Fruit fly (Drosophila melanogaster) whole organism, embryonic: Measurements from ENCODE around the gene ab.

Source experiments
- Atf3 ChIP-seq: fragments of 200-800 bp; sonication (Bioruptor generic); optimal IDR thresholded peaks from 3 replicates; lab custom pipeline; 2016; ENCODE audit warnings: missing biosample characterization, missing genetic modification characterization
- BEAF-32 ChIP-seq: fragments of 200-800 bp; sonication (Bioruptor generic); optimal IDR thresholded peaks from 3 replicates; lab custom pipeline; 2017; ENCODE audit warnings: missing biosample characterization, missing genetic modification characterization, mild to moderate bottlenecking, moderate library complexity, missing genetic modification reagents
- Bgb ChIP-seq: fragments of 200-800 bp; sonication (Bioruptor generic); IDR thresholded peaks from 2 replicates; pipeline ENCODE4 v1.3.6; 2022; ENCODE audit warnings: missing biosample characterization, missing genetic modification characterization; ENCODE audit not compliant: partially characterized antibody
- CG11093 ChIP-seq: fragments of 200-800 bp; sonication (Bioruptor generic); IDR thresholded peaks from 3 replicates; pipeline ENCODE4 v1.3.6; 2022; ENCODE audit warnings: missing biosample characterization, missing genetic modification characterization
- CG12219 ChIP-seq: fragments of 200-800 bp; sonication (Bioruptor generic); optimal IDR thresholded peaks from 3 replicates; lab custom pipeline; 2018; ENCODE audit warnings: missing biosample characterization, mild to moderate bottlenecking, missing genetic modification characterization
- CG12769 ChIP-seq: fragments of 200-800 bp; sonication (Bioruptor generic); optimal IDR thresholded peaks from 2 replicates; lab custom pipeline; 2019; ENCODE audit warnings: missing biosample characterization, mild to moderate bottlenecking, missing genetic modification characterization, moderate library complexity
- CG12942 ChIP-seq: fragments of 200-800 bp; sonication (Bioruptor generic); optimal IDR thresholded peaks from 3 replicates; lab custom pipeline; 2016; ENCODE audit warnings: missing biosample characterization, missing genetic modification characterization
- CG1603 ChIP-seq: fragments of 200-800 bp; sonication (Bioruptor generic); optimal IDR thresholded peaks from 2 replicates; lab custom pipeline; 2019; ENCODE audit warnings: missing biosample characterization, mild to moderate bottlenecking, missing genetic modification characterization, moderate library complexity
- CG17568 ChIP-seq: fragments of 200-800 bp; sonication (Bioruptor generic); optimal IDR thresholded peaks from 2 replicates; lab custom pipeline; 2018; ENCODE audit warnings: missing biosample characterization, mild to moderate bottlenecking, missing genetic modification characterization, moderate library complexity
- CG2116 ChIP-seq: fragments of 200-800 bp; sonication (Bioruptor generic); optimal IDR thresholded peaks from 3 replicates; lab custom pipeline; 2018; ENCODE audit warnings: missing biosample characterization, mild to moderate bottlenecking, missing genetic modification characterization
- CG2678 ChIP-seq: fragments of 200-800 bp; sonication (Bioruptor generic); optimal IDR thresholded peaks from 3 replicates; lab custom pipeline; 2019; ENCODE audit warnings: missing biosample characterization, mild to moderate bottlenecking, missing genetic modification characterization, moderate library complexity
- CG30020 ChIP-seq: fragments of 200-800 bp; optimal IDR thresholded peaks from 2 replicates; lab custom pipeline; 2019; ENCODE audit warnings: missing biosample characterization, mild to moderate bottlenecking, missing genetic modification characterization, moderate library complexity
- CG3163 ChIP-seq: fragments of 200-800 bp; sonication (Bioruptor generic); optimal IDR thresholded peaks from 3 replicates; lab custom pipeline; 2016; ENCODE audit warnings: missing biosample characterization, missing genetic modification characterization
- CG4328 ChIP-seq: fragments of 200-800 bp; sonication (Bioruptor generic); optimal IDR thresholded peaks from 3 replicates; lab custom pipeline; 2017; ENCODE audit warnings: missing biosample characterization, missing genetic modification reagents, missing genetic modification characterization
- CG7556 ChIP-seq: fragments of 200-800 bp; sonication (Bioruptor generic); optimal IDR thresholded peaks from 2 replicates; lab custom pipeline; 2017; ENCODE audit warnings: missing biosample characterization, mild to moderate bottlenecking, missing genetic modification characterization
- CG7839 ChIP-seq: fragments of 200-800 bp; sonication (Bioruptor generic); optimal IDR thresholded peaks from 3 replicates; lab custom pipeline; 2018; ENCODE audit warnings: missing biosample characterization, mild to moderate bottlenecking, missing genetic modification characterization, moderate library complexity
- CG7928 ChIP-seq: fragments of 200-800 bp; sonication (Bioruptor generic); optimal IDR thresholded peaks from 2 replicates; lab custom pipeline; 2017; ENCODE audit warnings: missing biosample characterization, mild to moderate bottlenecking, missing genetic modification characterization
- CG7987 ChIP-seq: fragments of 200-800 bp; sonication (Bioruptor generic); optimal IDR thresholded peaks from 2 replicates; lab custom pipeline; 2018; ENCODE audit warnings: missing biosample characterization, mild to moderate bottlenecking, missing genetic modification characterization, moderate library complexity
- CG8290 ChIP-seq, 3 experiments: fragments of 200-800 bp; sonication (Bioruptor generic); optimal IDR thresholded peaks; 2 replicates each; lab custom pipeline; 2016 to 2019; ENCODE audit warnings: missing biosample characterization in 3 of 3, missing genetic modification characterization in 3 of 3, mild to moderate bottlenecking in 2 of 3, moderate library complexity in 1 of 3
- CG9932 ChIP-seq: fragments of 200-800 bp; sonication (Bioruptor generic); IDR thresholded peaks from 2 replicates; pipeline ENCODE4 v1.3.6; 2022; ENCODE audit warnings: missing biosample characterization, missing genetic modification characterization
- Camta ChIP-seq: fragments of 200-800 bp; sonication (Bioruptor generic); optimal IDR thresholded peaks from 2 replicates; lab custom pipeline; 2016; ENCODE audit warnings: missing biosample characterization, missing genetic modification characterization
- D19A ChIP-seq: fragments of 200-800 bp; optimal IDR thresholded peaks from 3 replicates; lab custom pipeline; 2019; ENCODE audit warnings: missing biosample characterization, mild to moderate bottlenecking, missing genetic modification characterization, moderate library complexity
- Dad ChIP-seq: fragments of 200-800 bp; sonication (Bioruptor generic); optimal IDR thresholded peaks from 3 replicates; lab custom pipeline; 2016; ENCODE audit warnings: missing biosample characterization, missing genetic modification characterization
- Dip2 ChIP-seq: fragments of 200-800 bp; sonication (Bioruptor generic); IDR thresholded peaks from 2 replicates; pipeline ENCODE4 v1.3.6; 2022; ENCODE audit warnings: missing biosample characterization, missing genetic modification characterization
- Dll ChIP-seq: fragments of 200-800 bp; sonication (Bioruptor generic); IDR thresholded peaks from 4 replicates; pipeline ENCODE4 v1.3.6; 2022; ENCODE audit warnings: missing biosample characterization, missing genetic modification characterization; ENCODE audit not compliant: partially characterized antibody
- E2f1 ChIP-seq: fragments of 200-800 bp; sonication (Bioruptor generic); IDR thresholded peaks from 2 replicates; pipeline ENCODE4 v1.3.6; 2022; ENCODE audit warnings: missing biosample characterization, missing genetic modification characterization
- E2f2 ChIP-seq: fragments of 200-800 bp; sonication (Bioruptor generic); IDR thresholded peaks from 2 replicates; pipeline ENCODE4 v1.3.6; 2022; ENCODE audit warnings: missing biosample characterization, missing genetic modification characterization
- Eip74EF ChIP-seq, 2 experiments: fragments of 200-800 bp in 1 of 2; fragments of >200 bp in 1 of 2; sonication (Bioruptor generic) in 1 of 2; optimal IDR thresholded peaks; 2 replicates each; lab custom pipeline; 2017 to 2019; ENCODE audit warnings: missing biosample characterization in 2 of 2, missing genetic modification characterization in 2 of 2, mild to moderate bottlenecking in 1 of 2, moderate library complexity in 1 of 2
- Fer1 ChIP-seq: fragments of 200-800 bp; sonication (Bioruptor generic); optimal IDR thresholded peaks from 2 replicates; lab custom pipeline; 2017; ENCODE audit warnings: missing biosample characterization, mild to moderate bottlenecking, missing genetic modification characterization
- H15 ChIP-seq: fragments of 200-800 bp; sonication (Bioruptor generic); IDR thresholded peaks from 3 replicates; pipeline ENCODE4 v1.3.6; 2022; ENCODE audit warnings: missing biosample characterization, missing genetic modification characterization
- Hr78 ChIP-seq, 2 experiments: fragments of 200-800 bp in 1 of 2; fragments of >200 bp in 1 of 2; sonication (Bioruptor generic) in 1 of 2; optimal IDR thresholded peaks; 2 replicates each; lab custom pipeline; 2017 to 2019; ENCODE audit warnings: missing biosample characterization in 2 of 2, missing genetic modification characterization in 2 of 2, mild to moderate bottlenecking in 1 of 2, moderate library complexity in 1 of 2
- Nf-YB ChIP-seq: fragments of 200-800 bp; sonication (Bioruptor generic); optimal IDR thresholded peaks from 3 replicates; lab custom pipeline; 2019; ENCODE audit warnings: missing biosample characterization, mild to moderate bottlenecking, missing genetic modification characterization, moderate library complexity
- Nf-YC ChIP-seq: fragments of 200-800 bp; optimal IDR thresholded peaks from 3 replicates; lab custom pipeline; 2019; ENCODE audit warnings: missing biosample characterization, mild to moderate bottlenecking, missing genetic modification characterization, moderate library complexity
- Poxn ChIP-seq: fragments of 200-800 bp; sonication (Bioruptor generic); IDR thresholded peaks from 2 replicates; pipeline ENCODE4 v1.3.6; 2022; ENCODE audit warnings: missing biosample characterization, missing genetic modification characterization
- Scr ChIP-seq: fragments of 200-800 bp; sonication (Bioruptor generic); IDR thresholded peaks from 2 replicates; pipeline ENCODE4 v1.3.6; 2022; ENCODE audit warnings: missing biosample characterization, missing genetic modification characterization; ENCODE audit not compliant: partially characterized antibody
- chif ChIP-seq, 2 experiments: fragments of 200-800 bp; sonication (Bioruptor generic); optimal IDR thresholded peaks; 3 replicates each; lab custom pipeline; 2016; ENCODE audit warnings: missing biosample characterization in 2 of 2, missing genetic modification characterization in 2 of 2
- dmrt99B ChIP-seq: fragments of 200-800 bp; sonication (Bioruptor generic); optimal IDR thresholded peaks from 2 replicates; lab custom pipeline; 2018; ENCODE audit warnings: missing biosample characterization, mild to moderate bottlenecking, missing genetic modification characterization, moderate library complexity
- kah ChIP-seq: fragments of 200-800 bp; sonication (Bioruptor generic); optimal IDR thresholded peaks from 2 replicates; lab custom pipeline; 2018; ENCODE audit warnings: missing biosample characterization, mild to moderate bottlenecking, missing genetic modification characterization
- mld ChIP-seq: fragments of 200-800 bp; sonication (Bioruptor generic); IDR thresholded peaks from 3 replicates; pipeline ENCODE4 v1.3.6; 2022; ENCODE audit warnings: missing biosample characterization, missing genetic modification characterization; ENCODE audit not compliant: partially characterized antibody
- onecut ChIP-seq: fragments of 200-800 bp; sonication (Bioruptor generic); IDR thresholded peaks from 2 replicates; pipeline ENCODE4 v1.3.6; 2022; ENCODE audit warnings: missing biosample characterization, missing genetic modification characterization
- pan ChIP-seq, 4 experiments: fragments of >200 bp in 3 of 4; fragments of 200-800 bp in 1 of 4; sonication (Bioruptor generic) in 1 of 4; optimal IDR thresholded peaks in 3 of 4; IDR thresholded peaks in 1 of 4; 2 replicates each; pipeline versions ENCODE4 v1.3.6 to Lab custom; 2017 to 2022; ENCODE audit warnings: missing biosample characterization in 2 of 4, missing genetic modification characterization in 2 of 4, mixed read lengths in 1 of 4
- ranshi ChIP-seq: fragments of 200-800 bp; sonication (Bioruptor generic); IDR thresholded peaks from 2 replicates; pipeline ENCODE4 v1.3.6; 2022; ENCODE audit warnings: missing biosample characterization, missing genetic modification characterization
- shn ChIP-seq: fragments of 200-800 bp; sonication (Bioruptor generic); optimal IDR thresholded peaks from 3 replicates; lab custom pipeline; 2016; ENCODE audit warnings: missing biosample characterization, missing genetic modification characterization
- so ChIP-seq: fragments of 200-800 bp; sonication (Bioruptor generic); IDR thresholded peaks from 3 replicates; pipeline ENCODE4 v1.3.6; 2022; ENCODE audit warnings: missing biosample characterization, missing genetic modification characterization
- sug ChIP-seq: fragments of 200-800 bp; optimal IDR thresholded peaks from 2 replicates; lab custom pipeline; 2019; ENCODE audit warnings: missing biosample characterization, mild to moderate bottlenecking, missing genetic modification characterization, moderate library complexity
- tll ChIP-seq, 2 experiments: fragments of 200-800 bp in 1 of 2; fragments of >200 bp in 1 of 2; sonication (Bioruptor generic) in 1 of 2; optimal IDR thresholded peaks; 2 replicates each; lab custom pipeline; 2017 to 2019; ENCODE audit warnings: missing biosample characterization in 2 of 2, missing genetic modification characterization in 2 of 2, mild to moderate bottlenecking in 1 of 2, moderate library complexity in 1 of 2
- vvl ChIP-seq: fragments of 200-800 bp; sonication (Bioruptor generic); IDR thresholded peaks from 2 replicates; pipeline ENCODE4 v1.3.6; 2022; ENCODE audit warnings: missing biosample characterization, missing genetic modification characterization
- wek ChIP-seq: fragments of 200-800 bp; sonication (Bioruptor generic); optimal IDR thresholded peaks from 3 replicates; lab custom pipeline; 2018; ENCODE audit warnings: missing biosample characterization, mild to moderate bottlenecking, missing genetic modification characterization, moderate library complexity

The ab gene

dm6 chr2L:11221296-11221698 is 10.8 kb downstream of the ab start (continued):
- TF ChIP-seq CG7556 (GFP tag; lab: Kevin White, UChicago) (no peak), vvl (GFP tag; lab: Robert Waterston, UW) (peak; percentile 63; the same call in 1 of the 2 replicates), sug (tag; lab: Kevin White, UChicago) (peak; percentile 11), D19A (tag; lab: Kevin White, UChicago) (no peak), onecut (GFP tag; lab: Robert Waterston, UW) (0 out of 2 replicates have a peak, but pooled peaks have one; percentile 5), kah (GFP tag; lab: Kevin White, UChicago) (peak; percentile 9), CG1603 (tag; lab: Kevin White, UChicago) (peak; percentile 40), CG12219 (GFP tag; lab: Kevin White, UChicago) (peak; percentile 27), Scr (GFP tag; lab: Robert Waterston, UW) (0 out of 2 replicates have a peak, but pooled peaks have one; percentile 23), wek (GFP tag; lab: Kevin White, UChicago) (no peak), CG17568 (GFP tag; lab: Kevin White, UChicago) (peak; percentile 47), so (0 out of 3 replicates have a peak, but pooled peaks have one; percentile 22), pan (optimal IDR thresholded peaks at IDR 0.05; lab: Kevin White, UChicago) (no peak), pan (GFP tag; optimal IDR thresholded peaks at IDR 0.05 in 1 of 2, IDR thresholded peaks at IDR 0.05 in 1 of 2) (peak in 1 of 2 experiments; percentile 16), Fer1 (GFP tag; lab: Kevin White, UChicago) (peak; percentile 8), Nf-YC (peak; percentile 57), CG12769 (peak; percentile 10), CG3163 (GFP tag; lab: Kevin White, UChicago) (peak; percentile 99), Nf-YB (GFP tag; lab: Kevin White, UChicago) (peak; percentile 56)

DNA sequence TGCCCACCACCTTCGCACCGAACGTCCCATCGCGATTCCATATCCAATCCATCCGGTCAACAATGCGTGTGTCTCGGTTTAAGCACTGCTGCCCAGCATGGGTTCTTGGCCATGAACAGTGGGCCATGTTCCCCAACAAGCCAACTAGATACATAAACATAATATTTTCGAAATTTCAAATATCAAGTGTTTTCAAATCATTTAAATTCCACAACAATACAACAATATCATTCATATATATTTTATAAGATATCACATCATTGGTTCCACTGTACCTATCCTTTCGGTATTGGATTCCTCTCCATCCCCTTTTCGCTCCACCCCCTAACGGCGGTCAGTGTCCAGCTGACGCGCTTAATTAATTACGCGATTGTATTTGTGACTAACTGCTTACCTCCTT is 11.6 kb downstream of the ab start:
- TF ChIP-seq Hr78 (GFP tag; optimal IDR thresholded peaks at IDR 0.05; lab: Kevin White, UChicago) (no peak), CG30020 (no peak), Camta (GFP tag; lab: Kevin White, UChicago) (no peak), Bgb (GFP tag; lab: Robert Waterston, UW) (no peak), dmrt99B (peak; percentile 34), mld (GFP tag; lab: Robert Waterston, UW) (no peak), CG2116 (GFP tag; lab: Kevin White, UChicago) (no peak), CG7987 (GFP tag; lab: Kevin White, UChicago) (no peak), CG9932 (GFP tag; lab: Robert Waterston, UW) (no peak), ranshi (GFP tag; lab: Robert Waterston, UW) (no peak), chif (GFP tag; optimal IDR thresholded peaks at IDR 0.05; lab: Kevin White, UChicago) (no peak), tll (GFP tag; optimal IDR thresholded peaks at IDR 0.05; lab: Kevin White, UChicago) (no peak), shn (GFP tag; lab: Kevin White, UChicago) (no peak), Dad (no peak), CG11093 (GFP tag; lab: Robert Waterston, UW) (0 out of 3 replicates have a peak, but pooled peaks have one; percentile 11), CG4328 (no peak), CG7839 (tag; lab: Kevin White, UChicago) (peak; percentile 31), H15 (GFP tag; lab: Robert Waterston, UW) (peak; percentile 7; the same call in 1 of the 3 replicates), CG8290 (GFP tag; optimal IDR thresholded peaks at IDR 0.05; lab: Kevin White, UChicago) (no peak), CG8290 (tag; optimal IDR thresholded peaks at IDR 0.05; lab: Kevin White, UChicago) (no peak), Eip74EF (GFP tag; optimal IDR thresholded peaks at IDR 0.05; lab: Kevin White, UChicago) (no peak), Atf3 (GFP tag; lab: Kevin White, UChicago) (no peak), CG7928 (GFP tag; lab: Kevin White, UChicago) (no peak), E2f2 (GFP tag; lab: Robert Waterston, UW) (no peak), Dll (GFP tag; lab: Robert Waterston, UW) (no peak), Poxn (GFP tag; lab: Robert Waterston, UW) (no peak), CG2678 (tag; lab: Kevin White, UChicago) (peak; percentile 31), E2f1 (GFP tag; lab: Robert Waterston, UW) (peak; percentile 58), BEAF-32 (GFP tag; lab: Kevin White, UChicago) (no peak), CG12942 (GFP tag; lab: Kevin White, UChicago) (no peak), Dip2 (GFP tag; lab: Robert Waterston, UW) (no peak)
